Worm (Caenorhabditis elegans) whole organism, L4/young adult: ENCODE measurements around the gene sox-3.

Source experiments
- W03F9.2 ChIP-seq: fragments of 150-350 bp; optimal IDR thresholded peaks from 2 replicates; lab custom pipeline; 2014; ENCODE audit warnings: missing biosample characterization, missing genetic modification characterization
- dao-5 ChIP-seq: sonication (generic microtip); optimal IDR thresholded peaks from 2 replicates; lab custom pipeline; 2016; ENCODE audit warnings: missing genotype, missing genetic modification characterization, moderate library complexity, missing compliant biosample characterization
- him-1 ChIP-seq: sonication (generic microtip); optimal IDR thresholded peaks from 2 replicates; lab custom pipeline; 2016; ENCODE audit warnings: missing genotype, missing genetic modification reagents, missing genetic modification characterization, missing compliant biosample characterization

DNA sequence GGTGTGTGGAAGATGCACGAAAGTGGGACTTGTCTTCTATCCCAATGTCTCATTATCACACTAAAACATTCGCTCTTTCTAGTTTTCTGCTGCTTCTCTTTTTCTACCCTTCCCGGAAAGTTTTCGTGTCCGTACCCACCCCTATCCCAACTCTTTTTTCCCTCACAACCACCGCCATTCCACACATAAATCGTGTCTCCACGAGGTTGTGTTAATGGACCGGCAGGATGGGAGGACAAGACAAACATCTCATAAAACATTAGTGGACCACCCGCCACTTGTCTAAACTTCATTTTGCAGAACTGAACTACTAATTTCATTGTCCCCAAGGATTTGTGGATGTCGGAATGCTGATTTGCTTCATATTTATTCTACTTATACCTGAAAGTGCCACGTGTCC, 18.8 kb downstream of the sox-3 start, which contains the start of gene slt-1:
- no peak for TF ChIP-seq him-1 (tag; lab: Kevin White, UChicago)
- TF ChIP-seq W03F9.2 (tag; lab: Kevin White, UChicago): no peak
- no peak for TF ChIP-seq dao-5 (tag; lab: Kevin White, UChicago)
